Fruit fly (Drosophila melanogaster) Kc167 (cell line): ENCODE results near the gene CG14861.

ENCODE experiments used
- Myc ChIP-seq: fragments of >200 bp; optimal IDR thresholded peaks from 2 replicates; lab custom pipeline; 2017; ENCODE audit warnings: missing external identifiers
- Sin3A ChIP-seq: fragments of >200 bp; optimal IDR thresholded peaks from 2 replicates; lab custom pipeline; 2018; ENCODE audit warnings: missing external identifiers
- h ChIP-seq: fragments of >200 bp; optimal IDR thresholded peaks from 3 replicates; lab custom pipeline; 2018; ENCODE audit warnings: missing external identifiers
- insv ChIP-seq: fragments of >200 bp; optimal IDR thresholded peaks from 3 replicates; lab custom pipeline; 2018; ENCODE audit warnings: missing external identifiers
- psq ChIP-seq: fragments of >200 bp; optimal IDR thresholded peaks from 2 replicates; lab custom pipeline; 2017; ENCODE audit warnings: missing external identifiers

dm6 chr3R:15014470-15014869 is at the start of gene CG14861:
- TF ChIP-seq Sin3A (lab: Kevin White, UChicago) (no peak), psq (lab: Kevin White, UChicago) (no peak), h (lab: Kevin White, UChicago) (no peak), Myc (lab: Kevin White, UChicago) (no peak), insv (lab: Kevin White, UChicago) (no peak)
